Worm (Caenorhabditis elegans) whole organism, young adult: ENCODE results near the gene osm-1.

Experiments used
- B0035.1 ChIP-seq: sonication (generic microtip); optimal IDR thresholded peaks from 2 replicates; lab custom pipeline; 2016; ENCODE audit warnings: missing genetic modification characterization, mild to moderate bottlenecking, missing compliant biosample characterization, missing genotype, missing genetic modification reagents
- C06A6.2 ChIP-seq: fragments of 200-800 bp; sonication (Bioruptor generic); conservative IDR thresholded peaks from 2 replicates; pipeline ENCODE4 v1.3.6; 2022; ENCODE audit warnings: missing genetic modification characterization, missing compliant biosample characterization
- D2030.7 ChIP-seq: fragments of 200-800 bp; sonication (Bioruptor generic); IDR thresholded peaks from 2 replicates; pipeline ENCODE4 v1.3.6; 2022; ENCODE audit warnings: missing genetic modification reagents, missing genetic modification characterization, missing compliant biosample characterization
- F37B4.10 ChIP-seq: fragments of 200-800 bp; sonication (Bioruptor generic); IDR thresholded peaks from 2 replicates; pipeline ENCODE4 v1.3.6; 2022; ENCODE audit warnings: missing genetic modification characterization, missing compliant biosample characterization
- F39B2.1 ChIP-seq: fragments of 200-800 bp; sonication (Bioruptor generic); IDR thresholded peaks from 2 replicates; pipeline ENCODE4 v1.3.6; 2022; ENCODE audit warnings: missing genetic modification reagents, missing genetic modification characterization, missing compliant biosample characterization
- F52B5.7 ChIP-seq: sonication (generic microtip); optimal IDR thresholded peaks from 2 replicates; lab custom pipeline; 2016; ENCODE audit warnings: mild to moderate bottlenecking, missing genetic modification characterization, missing compliant biosample characterization
- F57A8.1 ChIP-seq: fragments of 200-800 bp; sonication (Bioruptor generic); optimal IDR thresholded peaks from 2 replicates; lab custom pipeline; 2018; ENCODE audit warnings: mild to moderate bottlenecking, missing genetic modification characterization, moderate library complexity, missing compliant biosample characterization
- K12H6.12 ChIP-seq: fragments of 200-800 bp; sonication (Bioruptor generic); optimal IDR thresholded peaks from 2 replicates; lab custom pipeline; 2018; ENCODE audit warnings: mild to moderate bottlenecking, missing genetic modification characterization, missing compliant biosample characterization
- T26A5.8 ChIP-seq: sonication (generic microtip); optimal IDR thresholded peaks from 2 replicates; lab custom pipeline; 2016; ENCODE audit warnings: missing genetic modification characterization, missing compliant biosample characterization
- Y79H2A.3 ChIP-seq: fragments of 200-800 bp; sonication (Bioruptor generic); conservative IDR thresholded peaks from 2 replicates; pipeline ENCODE4 v1.3.6; 2022; ENCODE audit warnings: missing genetic modification reagents, missing genetic modification characterization, missing compliant biosample characterization
- aptf-3 ChIP-seq: fragments of 200-800 bp; sonication (Bioruptor generic); IDR thresholded peaks from 2 replicates; pipeline ENCODE4 v1.3.6; 2022; ENCODE audit warnings: missing genetic modification characterization, missing compliant biosample characterization
- atf-7 ChIP-seq: sonication (generic microtip); optimal IDR thresholded peaks from 2 replicates; lab custom pipeline; 2017; ENCODE audit warnings: mild to moderate bottlenecking, missing genetic modification characterization, missing compliant biosample characterization
- attf-3 ChIP-seq: fragments of 200-800 bp; sonication (Bioruptor generic); conservative IDR thresholded peaks from 2 replicates; pipeline ENCODE4 v1.3.6; 2022; ENCODE audit warnings: missing genetic modification reagents, missing genetic modification characterization, missing compliant biosample characterization
- cebp-1 ChIP-seq, 2 experiments: fragments of 200-800 bp in 1 of 2; sonication (Bioruptor generic) in 1 of 2; sonication (generic microtip) in 1 of 2; IDR thresholded peaks in 1 of 2; optimal IDR thresholded peaks in 1 of 2; 2 replicates each; pipeline versions ENCODE4 v1.3.6 to Lab custom; 2017 to 2022; ENCODE audit warnings: missing compliant biosample characterization in 2 of 2, missing genetic modification characterization in 2 of 2, mild to moderate bottlenecking in 1 of 2, missing genetic modification reagents in 1 of 2, moderate library complexity in 1 of 2
- cebp-2 ChIP-seq: fragments of 200-800 bp; sonication (Bioruptor generic); IDR thresholded peaks from 2 replicates; pipeline ENCODE4 v1.3.6; 2022; ENCODE audit warnings: missing genetic modification characterization, missing compliant biosample characterization
- ceh-58 ChIP-seq: fragments of 200-800 bp; sonication (Bioruptor generic); IDR thresholded peaks from 2 replicates; pipeline ENCODE4 v1.3.6; 2022; ENCODE audit warnings: missing genetic modification characterization, missing compliant biosample characterization
- dox-1 ChIP-seq: fragments of 200-800 bp; sonication (Bioruptor generic); IDR thresholded peaks from 2 replicates; pipeline ENCODE4 v1.3.6; 2022; ENCODE audit warnings: missing genetic modification reagents, missing genetic modification characterization, missing compliant biosample characterization
- egl-18 ChIP-seq: fragments of 200-800 bp; sonication (Bioruptor generic); IDR thresholded peaks from 2 replicates; pipeline ENCODE4 v1.3.6; 2022; ENCODE audit warnings: missing genetic modification reagents, missing genetic modification characterization, missing compliant biosample characterization
- egl-44 ChIP-seq: fragments of 200-800 bp; sonication (Bioruptor generic); IDR thresholded peaks from 2 replicates; pipeline ENCODE4 v1.3.6; 2022; ENCODE audit warnings: missing genetic modification reagents, missing genetic modification characterization, missing compliant biosample characterization
- egrh-3 ChIP-seq: fragments of 200-800 bp; sonication (Bioruptor generic); IDR thresholded peaks from 2 replicates; pipeline ENCODE4 v1.3.6; 2022; ENCODE audit warnings: missing genetic modification reagents, missing genetic modification characterization, missing compliant biosample characterization
- ets-4 ChIP-seq: fragments of 200-800 bp; sonication (Bioruptor generic); optimal IDR thresholded peaks from 2 replicates; lab custom pipeline; 2018; ENCODE audit warnings: mild to moderate bottlenecking, missing genetic modification characterization, missing compliant biosample characterization
- fkh-3 ChIP-seq: sonication (generic microtip); optimal IDR thresholded peaks from 2 replicates; lab custom pipeline; 2016; ENCODE audit warnings: mild to moderate bottlenecking, missing genetic modification characterization, missing compliant biosample characterization
- hlh-12 ChIP-seq: sonication (generic microtip); optimal IDR thresholded peaks from 2 replicates; lab custom pipeline; 2016; ENCODE audit warnings: missing genetic modification characterization, missing compliant biosample characterization
- hlh-26 ChIP-seq: fragments of 200-800 bp; sonication (Bioruptor generic); conservative IDR thresholded peaks from 2 replicates; pipeline ENCODE4 v1.3.6; 2022; ENCODE audit warnings: missing genetic modification reagents, missing genetic modification characterization, missing compliant biosample characterization
- lag-1 ChIP-seq: fragments of 200-800 bp; sonication (Bioruptor generic); IDR thresholded peaks from 2 replicates; pipeline ENCODE4 v1.3.6; 2022; ENCODE audit warnings: missing genetic modification reagents, missing genetic modification characterization, missing compliant biosample characterization
- let-607 ChIP-seq, 2 experiments: fragments of 200-800 bp in 1 of 2; sonication (Bioruptor generic) in 1 of 2; sonication (generic microtip) in 1 of 2; optimal IDR thresholded peaks; 2 replicates each; lab custom pipeline; 2016 to 2018; ENCODE audit warnings: mild to moderate bottlenecking in 2 of 2, missing compliant biosample characterization in 2 of 2, missing genetic modification characterization in 2 of 2, moderate library complexity in 2 of 2, missing genotype in 1 of 2
- lin-54 ChIP-seq: fragments of 200-800 bp; sonication (Bioruptor generic); optimal IDR thresholded peaks from 2 replicates; lab custom pipeline; 2018; ENCODE audit warnings: mild to moderate bottlenecking, missing genetic modification characterization, missing compliant biosample characterization
- lsy-27 ChIP-seq: sonication (generic microtip); optimal IDR thresholded peaks from 2 replicates; lab custom pipeline; 2017; ENCODE audit warnings: missing genetic modification characterization, mild to moderate bottlenecking, missing compliant biosample characterization, antibody characterized with exemption, missing genotype, borderline replicate concordance; ENCODE audit not compliant: insufficient read depth
- nfyb-1 ChIP-seq: fragments of 200-800 bp; sonication (Bioruptor generic); IDR thresholded peaks from 2 replicates; pipeline ENCODE4 v1.3.6; 2022; ENCODE audit warnings: missing genetic modification reagents, missing genetic modification characterization, missing compliant biosample characterization
- nhr-80 ChIP-seq: sonication (generic microtip); optimal IDR thresholded peaks from 2 replicates; lab custom pipeline; 2016; ENCODE audit warnings: missing genetic modification characterization, missing compliant biosample characterization
- nhr-90 ChIP-seq: sonication (generic microtip); optimal IDR thresholded peaks from 2 replicates; lab custom pipeline; 2016; ENCODE audit warnings: missing genotype, mild to moderate bottlenecking, missing genetic modification characterization, missing compliant biosample characterization
- sdz-38 ChIP-seq: sonication (generic microtip); optimal IDR thresholded peaks from 2 replicates; lab custom pipeline; 2016; ENCODE audit warnings: missing genotype, missing genetic modification characterization, missing compliant biosample characterization
- snpc-1.1 ChIP-seq: sonication (generic microtip); optimal IDR thresholded peaks from 2 replicates; lab custom pipeline; 2017; ENCODE audit warnings: missing genetic modification characterization, mild to moderate bottlenecking, missing compliant biosample characterization, antibody characterized with exemption, moderate library complexity, missing genotype, missing genetic modification reagents; ENCODE audit not compliant: insufficient read depth
- snpc-4 ChIP-seq, 5 experiments: fragments of 150-350 bp in 1 of 5; sonication (generic microtip) in 4 of 5; optimal IDR thresholded peaks; 2 replicates each; lab custom pipeline; 2014 to 2018; ENCODE audit warnings: missing genetic modification characterization in 5 of 5, missing biosample characterization in 3 of 5, antibody characterized with exemption in 2 of 5, mild to moderate bottlenecking in 2 of 5, missing compliant biosample characterization in 2 of 5, missing genotype in 2 of 5, moderate library complexity in 2 of 5, missing genetic modification reagents in 1 of 5
- sptf-2 ChIP-seq: fragments of 200-800 bp; sonication (Bioruptor generic); optimal IDR thresholded peaks from 2 replicates; lab custom pipeline; 2018; ENCODE audit warnings: mild to moderate bottlenecking, missing genetic modification characterization, missing compliant biosample characterization
- tlf-1 ChIP-seq: fragments of 200-800 bp; sonication (Bioruptor generic); optimal IDR thresholded peaks from 2 replicates; lab custom pipeline; 2018; ENCODE audit warnings: mild to moderate bottlenecking, missing genetic modification characterization, missing compliant biosample characterization
- unc-130 ChIP-seq: sonication (generic microtip); optimal IDR thresholded peaks from 2 replicates; lab custom pipeline; 2016; ENCODE audit warnings: missing genetic modification reagents, missing genetic modification characterization, missing compliant biosample characterization
- unc-62 ChIP-seq: fragments of 150-350 bp; optimal IDR thresholded peaks from 2 replicates; lab custom pipeline; 2014; ENCODE audit warnings: missing biosample characterization, missing genetic modification reagents, missing genetic modification characterization
- xnd-1 ChIP-seq: sonication (generic microtip); optimal IDR thresholded peaks from 2 replicates; lab custom pipeline; 2016; ENCODE audit warnings: missing genotype, missing genetic modification reagents, missing genetic modification characterization, missing compliant biosample characterization
- zfh-2 ChIP-seq: fragments of 200-800 bp; sonication (Bioruptor generic); conservative IDR thresholded peaks from 2 replicates; pipeline ENCODE4 v1.3.6; 2022; ENCODE audit warnings: missing genetic modification reagents, missing genetic modification characterization, missing compliant biosample characterization
- ztf-18 ChIP-seq: sonication (generic microtip); optimal IDR thresholded peaks from 2 replicates; lab custom pipeline; 2016; ENCODE audit warnings: missing genotype, mild to moderate bottlenecking, missing genetic modification characterization, missing compliant biosample characterization
- ztf-28 ChIP-seq: fragments of 200-800 bp; sonication (Bioruptor generic); IDR thresholded peaks from 2 replicates; pipeline ENCODE4 v1.3.6; 2022; ENCODE audit warnings: missing genetic modification reagents, missing genetic modification characterization, missing compliant biosample characterization

osm-1 gene

DNA sequence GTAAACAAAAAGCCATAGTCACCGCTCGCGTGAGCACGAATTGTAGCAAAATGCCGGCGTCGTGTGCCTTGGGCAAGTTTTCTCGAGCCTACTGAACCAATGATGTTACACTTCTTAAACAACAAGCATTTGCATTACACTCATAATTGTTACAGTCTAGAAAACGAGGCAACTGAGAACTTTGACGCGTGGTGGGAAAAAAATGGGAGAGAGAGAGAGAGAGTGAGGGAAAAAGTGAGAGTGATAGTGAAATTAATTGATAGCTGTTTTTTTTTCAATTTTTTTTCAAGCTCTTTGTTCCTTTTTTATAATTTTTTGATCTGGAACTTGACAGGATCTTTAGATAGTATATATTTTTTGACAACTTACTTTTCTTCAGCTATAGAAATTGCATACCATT lies 5.3 kb upstream of the osm-1 start:
- no peak for TF ChIP-seq lsy-27
- no peak for TF ChIP-seq sdz-38 (tag; lab: Kevin White, UChicago)
- TF ChIP-seq C06A6.2 = no peak
- no peak for TF ChIP-seq snpc-1.1 (tag; lab: Kevin White, UChicago)
- no peak for TF ChIP-seq aptf-3 (GFP tag; lab: Robert Waterston, UW)
- no peak for TF ChIP-seq F52B5.7 (tag; lab: Kevin White, UChicago)
- TF ChIP-seq lin-54 (GFP tag; lab: Kevin White, UChicago) = no peak
- TF ChIP-seq nhr-90 = no peak
- TF ChIP-seq let-607 (tag; optimal IDR thresholded peaks at IDR 0.05; lab: Kevin White, UChicago) = no peak
- TF ChIP-seq ets-4 (GFP tag; lab: Kevin White, UChicago) = no peak
- no peak for TF ChIP-seq egl-44
- TF ChIP-seq xnd-1 (tag; lab: Kevin White, UChicago) = no peak
- TF ChIP-seq egl-18 (GFP tag; lab: Robert Waterston, UW) = no peak
- TF ChIP-seq B0035.1 = no peak
- TF ChIP-seq F57A8.1 = no peak
- no peak for TF ChIP-seq tlf-1 (GFP tag; lab: Kevin White, UChicago)
- TF ChIP-seq, all 124 proteins: peak for 0

DNA sequence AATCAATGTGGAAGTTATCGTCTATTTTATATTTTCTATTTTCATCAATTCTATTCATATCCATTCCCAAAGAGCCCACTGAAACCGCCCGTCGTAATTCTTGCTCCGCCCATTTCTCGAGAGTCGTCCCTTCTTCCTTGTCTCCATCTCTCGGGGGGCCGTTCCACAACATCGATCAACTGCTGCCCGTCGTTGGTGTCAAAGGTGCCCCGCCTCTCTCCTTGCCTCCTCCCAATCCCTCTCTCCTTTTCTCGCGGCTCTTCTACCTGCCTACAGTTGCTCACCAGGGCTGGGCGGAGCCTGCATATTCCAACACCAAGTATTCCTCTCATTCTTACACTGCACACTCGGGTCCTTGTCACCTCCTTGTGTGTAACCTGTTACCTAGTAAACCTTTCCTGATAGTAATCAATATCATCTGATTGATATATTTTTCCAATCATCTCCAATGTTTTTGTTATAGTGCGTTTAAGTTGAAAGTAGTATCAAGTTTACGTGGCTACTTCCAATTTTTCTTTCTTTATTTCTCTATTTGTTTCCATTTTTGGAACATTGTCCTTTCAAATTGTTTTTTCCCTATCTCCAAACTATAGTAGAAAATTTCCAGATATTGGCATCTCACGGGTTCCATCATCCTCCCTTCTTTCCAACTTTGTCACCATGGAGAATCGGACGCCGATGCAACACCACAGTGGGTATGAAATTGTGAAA lies 4.1 kb upstream of the osm-1 start, which contains the start of gene pat-9:
pat-9 (plus strand) TSS at position 661 of the 711 bp plus-strand sequence.
- TF ChIP-seq F37B4.10 (GFP tag; lab: Robert Waterston, UW) = no peak
- TF ChIP-seq nfyb-1 (GFP tag; lab: Robert Waterston, UW) = 0 out of 2 replicates have a peak, but pooled peaks have one; percentile 13
- TF ChIP-seq cebp-2 (GFP tag; lab: Robert Waterston, UW) = 0 out of 2 replicates have a peak, but pooled peaks have one; percentile 55
- peak; percentile 82 for TF ChIP-seq zfh-2
- peak; percentile 18; the same call in 1 of the 2 replicates for TF ChIP-seq egrh-3 (GFP tag; lab: Robert Waterston, UW)
- TF ChIP-seq, all 124 proteins: peak for 4

DNA sequence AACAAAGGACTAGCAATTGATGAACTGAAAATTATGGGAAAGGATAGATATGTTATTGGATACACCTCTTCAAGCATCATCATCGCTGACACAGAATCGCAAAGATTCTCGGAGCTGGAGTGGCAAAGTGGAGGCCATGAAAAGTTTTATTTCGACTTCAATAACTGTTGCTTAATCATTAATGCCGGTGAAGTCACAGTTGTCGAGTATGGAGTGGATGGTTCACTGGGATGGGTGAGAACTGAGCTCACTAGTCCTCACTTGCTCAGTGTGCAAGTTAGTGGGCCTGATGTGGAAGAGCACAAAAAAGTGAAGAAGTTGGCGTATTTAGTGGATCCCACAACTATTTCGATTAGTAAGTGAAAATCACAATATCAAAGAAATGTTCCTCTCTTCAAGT lies 3.4 kb downstream of the osm-1 start:
- TF ChIP-seq fkh-3 (tag; lab: Kevin White, UChicago) (no peak), lag-1 (no peak), K12H6.12 (tag; lab: Kevin White, UChicago) (no peak), nhr-80 (tag; lab: Kevin White, UChicago) (no peak), hlh-12 (tag; lab: Kevin White, UChicago) (no peak), T26A5.8 (tag; lab: Kevin White, UChicago) (no peak)
- TF ChIP-seq, all 124 proteins: peak for 0

DNA sequence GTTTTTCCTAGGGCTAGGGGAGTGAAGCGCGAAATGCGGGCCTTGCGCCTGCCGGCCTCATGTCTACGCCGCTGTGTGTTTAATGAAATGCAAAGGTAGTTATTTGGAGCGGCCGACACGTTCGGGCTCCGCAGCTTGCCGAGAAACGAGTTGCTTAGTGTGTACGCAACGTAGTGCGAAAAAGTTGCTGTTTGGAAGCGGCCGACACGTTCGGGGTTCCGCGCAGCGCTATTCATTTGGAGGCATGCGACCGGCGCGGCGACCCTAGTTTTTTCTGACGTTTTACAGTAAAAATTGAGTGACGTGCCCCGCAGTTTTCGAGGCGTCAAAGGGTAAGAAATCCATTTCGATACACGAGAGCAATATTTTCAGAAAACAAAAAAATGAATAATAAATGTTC lies 5.2 kb downstream of the osm-1 start:
- TF ChIP-seq ceh-58 (GFP tag; lab: Robert Waterston, UW) (no peak), attf-3 (GFP tag; lab: Robert Waterston, UW) (no peak), T26A5.8 (tag; lab: Kevin White, UChicago) (no peak), snpc-4 (GFP tag; optimal IDR thresholded peaks at IDR 0.05; lab: Kevin White, UChicago) (no peak), snpc-4 (tag; optimal IDR thresholded peaks at IDR 0.05; lab: Kevin White, UChicago) (peak in 2 of 4 experiments; percentile 81 to 83), ztf-28 (no peak), ztf-18 (tag; lab: Kevin White, UChicago) (no peak), atf-7 (tag; lab: Kevin White, UChicago) (no peak), cebp-1 (GFP tag; IDR thresholded peaks at IDR 0.05; lab: Robert Waterston, UW) (no peak), cebp-1 (tag; optimal IDR thresholded peaks at IDR 0.05; lab: Kevin White, UChicago) (no peak), unc-62 (GFP tag; lab: Kevin White, UChicago) (no peak), unc-130 (GFP tag; lab: Kevin White, UChicago) (no peak), hlh-26 (no peak), F39B2.1 (GFP tag; lab: Robert Waterston, UW) (no peak), Y79H2A.3 (GFP tag; lab: Robert Waterston, UW) (no peak), sptf-2 (GFP tag; lab: Kevin White, UChicago) (no peak), D2030.7 (GFP tag; lab: Robert Waterston, UW) (no peak), dox-1 (GFP tag; lab: Robert Waterston, UW) (0 out of 2 replicates have a peak, but pooled peaks have one; percentile 18), snpc-1.1 (tag; lab: Kevin White, UChicago) (peak; percentile 0)
